Fruit fly (Drosophila melanogaster): ENCODE data around the gene CG11247.

Gene CG11247

dm6 chr3L:21727013-21727727, 1.4 kb downstream of the CG11247 start (continued):
- TF ChIP-seq CG4424 (GFP tag; optimal IDR thresholded peaks at IDR 0.05) (peak; percentile 23), CG11247 (GFP tag; IDR thresholded peaks at IDR 0.05) (peak; percentile 54; the same call in 1 of the 2 replicates), Hmr (GFP tag; optimal IDR thresholded peaks at IDR 0.05) (no peak), CG17385 (GFP tag; optimal IDR thresholded peaks at IDR 0.05) (no peak), GATAe (GFP tag; conservative IDR thresholded peaks at IDR 0.05) (no peak), unpg (GFP tag; optimal IDR thresholded peaks at IDR 0.05) (no peak), D (optimal IDR thresholded peaks at IDR 0.05) (no peak), D (GFP tag; optimal IDR thresholded peaks at IDR 0.05) (no peak), CG2129 (GFP tag; IDR thresholded peaks at IDR 0.05; ENCODE audit: partially characterized antibody) (no peak), gsb (GFP tag; IDR thresholded peaks at IDR 0.05) (no peak), Trl (optimal IDR thresholded peaks at IDR 0.05) (no peak), Trl (GFP tag; optimal IDR thresholded peaks at IDR 0.05) (no peak), dmrt11E (tag; optimal IDR thresholded peaks at IDR 0.05) (peak; percentile 71), CG7271 (tag; optimal IDR thresholded peaks at IDR 0.05) (no peak), CG10979 (tag; optimal IDR thresholded peaks at IDR 0.05) (peak; percentile 65), B-H1 (GFP tag; IDR thresholded peaks at IDR 0.05) (no peak), corto (GFP tag; optimal IDR thresholded peaks at IDR 0.05) (no peak), CG17186 (GFP tag; optimal IDR thresholded peaks at IDR 0.05) (no peak), CG10959 (GFP tag; IDR thresholded peaks at IDR 0.05) (peak; percentile 38; the same call in 1 of the 2 replicates), CG33557 (GFP tag; optimal IDR thresholded peaks at IDR 0.05) (peak; percentile 31), CG9437 (GFP tag; optimal IDR thresholded peaks at IDR 0.05) (no peak), CG11696 (GFP tag; IDR thresholded peaks at IDR 0.05) (no peak), Oli (tag; optimal IDR thresholded peaks at IDR 0.05) (peak; percentile 11), sd (tag; optimal IDR thresholded peaks at IDR 0.05) (no peak), CG15073 (GFP tag; optimal IDR thresholded peaks at IDR 0.05) (no peak), ac (GFP tag; optimal IDR thresholded peaks at IDR 0.05) (no peak), crp (GFP tag; optimal IDR thresholded peaks at IDR 0.05) (no peak), HHEX (GFP tag; optimal IDR thresholded peaks at IDR 0.05) (no peak), CG8388 (GFP tag; optimal IDR thresholded peaks at IDR 0.05) (peak; percentile 32), CG15601 (tag; optimal IDR thresholded peaks at IDR 0.05) (peak; percentile 4), Spps (tag; optimal IDR thresholded peaks at IDR 0.05) (no peak), croc (GFP tag; conservative IDR thresholded peaks at IDR 0.05) (no peak), tgo (GFP tag; IDR thresholded peaks at IDR 0.05) (no peak), CG10565 (GFP tag; optimal IDR thresholded peaks at IDR 0.05) (no peak), B-H2 (GFP tag; optimal IDR thresholded peaks at IDR 0.05) (no peak), ems (GFP tag; optimal IDR thresholded peaks at IDR 0.05) (no peak), CG4854 (GFP tag; optimal IDR thresholded peaks at IDR 0.05) (no peak), CG12659 (GFP tag; optimal IDR thresholded peaks at IDR 0.05) (no peak), crol (GFP tag; IDR thresholded peaks at IDR 0.05) (no peak), Hr39 (optimal IDR thresholded peaks at IDR 0.05) (no peak), CG7372 (GFP tag; IDR thresholded peaks at IDR 0.05) (no peak), Sox102F (GFP tag; optimal IDR thresholded peaks at IDR 0.05) (no peak), CG15479 (GFP tag; optimal IDR thresholded peaks at IDR 0.05) (peak; percentile 79), CG43689 (GFP tag; IDR thresholded peaks at IDR 0.05) (no peak), CG7556 (GFP tag; optimal IDR thresholded peaks at IDR 0.05) (no peak), CG6791 (GFP tag; IDR thresholded peaks at IDR 0.05; ENCODE audit: partially characterized antibody) (no peak), rib (GFP tag; IDR thresholded peaks at IDR 0.05) (no peak), CG2712 (tag; optimal IDR thresholded peaks at IDR 0.05) (peak; percentile 63), Med (GFP tag) (peak; percentile 52), dan (GFP tag; IDR thresholded peaks at IDR 0.05) (no peak)
